Worm (Caenorhabditis elegans) whole organism, early embryonic: ENCODE measurements around the gene C14E2.7.

ENCODE experiments used
- B0310.2 ChIP-seq: sonication (generic microtip); optimal IDR thresholded peaks from 2 replicates; lab custom pipeline; 2016; ENCODE audit warnings: mild to moderate bottlenecking, missing genetic modification characterization, missing compliant biosample characterization
- F13C5.2 ChIP-seq: sonication (generic microtip); optimal IDR thresholded peaks from 2 replicates; lab custom pipeline; 2017; ENCODE audit warnings: mild to moderate bottlenecking, missing genetic modification characterization, inconsistent platforms, missing compliant biosample characterization
- ama-1 ChIP-seq: fragments of 150-350 bp; optimal IDR thresholded peaks from 2 replicates; lab custom pipeline; 2014
- ceh-36 ChIP-seq: sonication (generic microtip); optimal IDR thresholded peaks from 2 replicates; lab custom pipeline; 2016; ENCODE audit warnings: missing genetic modification characterization, inconsistent platforms, missing compliant biosample characterization
- ets-7 ChIP-seq: sonication (generic microtip); optimal IDR thresholded peaks from 2 replicates; lab custom pipeline; 2016; ENCODE audit warnings: missing genotype, missing genetic modification characterization, missing compliant biosample characterization
- hmbx-1 ChIP-seq: sonication (generic microtip); optimal IDR thresholded peaks from 2 replicates; lab custom pipeline; 2016; ENCODE audit warnings: mild to moderate bottlenecking, missing genetic modification characterization, missing compliant biosample characterization
- hmg-4 ChIP-seq: fragments of 200-800 bp; sonication (Bioruptor generic); optimal IDR thresholded peaks from 2 replicates; lab custom pipeline; 2018; ENCODE audit warnings: mild to moderate bottlenecking, missing genetic modification characterization, missing compliant biosample characterization
- hnd-1 ChIP-seq: sonication (generic microtip); optimal IDR thresholded peaks from 2 replicates; lab custom pipeline; 2016; ENCODE audit warnings: missing genetic modification characterization, missing compliant biosample characterization
- pes-1 ChIP-seq: fragments of 200-800 bp; sonication (Bioruptor generic); IDR thresholded peaks from 2 replicates; pipeline ENCODE4 v1.3.6; 2022; ENCODE audit warnings: missing genetic modification reagents, missing genetic modification characterization, missing compliant biosample characterization
- sea-1 ChIP-seq: fragments of 200-800 bp; sonication (Bioruptor generic); conservative IDR thresholded peaks from 2 replicates; pipeline ENCODE4 v1.3.6; 2022; ENCODE audit warnings: missing genetic modification characterization, missing compliant biosample characterization
- tbx-11 ChIP-seq: fragments of 200-800 bp; sonication (Bioruptor generic); IDR thresholded peaks from 2 replicates; pipeline ENCODE4 v1.3.6; 2022; ENCODE audit warnings: missing genetic modification characterization, missing compliant biosample characterization
- tbx-37 ChIP-seq: fragments of 200-800 bp; sonication (Bioruptor generic); conservative IDR thresholded peaks from 2 replicates; pipeline ENCODE4 v1.3.6; 2022; ENCODE audit warnings: missing genetic modification reagents, missing genetic modification characterization, missing compliant biosample characterization
- tra-4 ChIP-seq: sonication (generic microtip); optimal IDR thresholded peaks from 2 replicates; lab custom pipeline; 2017; ENCODE audit warnings: missing genetic modification characterization, missing compliant biosample characterization

- no peak for TF ChIP-seq F13C5.2
- no peak for TF ChIP-seq sea-1 (GFP tag; lab: Robert Waterston, UW)
- TF ChIP-seq ceh-36 (tag; lab: Kevin White, UChicago) = no peak
- TF ChIP-seq ama-1 = no peak
- TF ChIP-seq hnd-1 = no peak
- TF ChIP-seq pes-1 = no peak
- TF ChIP-seq hmg-4 = no peak
- TF ChIP-seq tbx-11 (GFP tag; lab: Robert Waterston, UW) = no peak
- no peak for TF ChIP-seq tra-4 (tag; lab: Kevin White, UChicago)
- no peak for TF ChIP-seq hmbx-1 (tag; lab: Kevin White, UChicago)
- TF ChIP-seq B0310.2 (tag; lab: Kevin White, UChicago) = no peak
- no peak for TF ChIP-seq ets-7
- no peak for TF ChIP-seq tbx-37
These were observed 20.1 kb upstream of the C14E2.7 start for ce11 chrX:1796067-1796466.
